Worm (Caenorhabditis elegans) whole organism, young adult: Measurements from ENCODE around the gene Y62E10A.6.

Source experiments
- F57C9.4 ChIP-seq: sonication (generic microtip); optimal IDR thresholded peaks from 2 replicates; lab custom pipeline; 2017; ENCODE audit warnings: mild to moderate bottlenecking, missing genetic modification characterization, missing compliant biosample characterization
- ama-1 ChIP-seq, 3 experiments: fragments of 150-350 bp in 1 of 3; sonication (generic microtip) in 2 of 3; optimal IDR thresholded peaks; 2 replicates each; lab custom pipeline; 2014 to 2018; ENCODE audit warnings: missing biosample characterization in 2 of 3, missing genetic modification characterization in 2 of 3, missing genetic modification reagents in 2 of 3
- athp-1 ChIP-seq: sonication (generic microtip); optimal IDR thresholded peaks from 2 replicates; lab custom pipeline; 2017; ENCODE audit warnings: mild to moderate bottlenecking, missing genetic modification characterization, missing compliant biosample characterization
- gei-17 ChIP-seq: fragments of 200-800 bp; sonication (Bioruptor generic); optimal IDR thresholded peaks from 2 replicates; lab custom pipeline; 2018; ENCODE audit warnings: mild to moderate bottlenecking, missing genetic modification characterization, missing compliant biosample characterization
- lin-35 ChIP-seq, 3 experiments: fragments of 150-350 bp in 2 of 3; sonication (generic microtip) in 1 of 3; optimal IDR thresholded peaks; 2 replicates each; lab custom pipeline; 2014 to 2018; ENCODE audit warnings: missing biosample characterization in 3 of 3, missing genetic modification characterization in 3 of 3, missing genetic modification reagents in 3 of 3
- lin-54 ChIP-seq: fragments of 200-800 bp; sonication (Bioruptor generic); optimal IDR thresholded peaks from 2 replicates; lab custom pipeline; 2018; ENCODE audit warnings: mild to moderate bottlenecking, missing genetic modification characterization, missing compliant biosample characterization
- mel-28 ChIP-seq: sonication (generic microtip); optimal IDR thresholded peaks from 2 replicates; lab custom pipeline; 2016; ENCODE audit warnings: borderline replicate concordance, mild to moderate bottlenecking, missing genetic modification characterization, missing compliant biosample characterization
- pha-4 ChIP-seq: fragments of 150-350 bp; sonication (generic microtip); optimal IDR thresholded peaks from 2 replicates; lab custom pipeline; 2014; ENCODE audit warnings: missing biosample characterization, missing genetic modification reagents, missing genetic modification characterization
- unc-130 ChIP-seq: sonication (generic microtip); optimal IDR thresholded peaks from 2 replicates; lab custom pipeline; 2016; ENCODE audit warnings: missing genetic modification reagents, missing genetic modification characterization, missing compliant biosample characterization
- unc-62 ChIP-seq: fragments of 150-350 bp; optimal IDR thresholded peaks from 2 replicates; lab custom pipeline; 2014; ENCODE audit warnings: missing biosample characterization, missing genetic modification reagents, missing genetic modification characterization

ce11 chrIV:13415739-13416271 lies 44.0 kb downstream of the Y62E10A.6 start, which contains the start of the genes pik-1 and aptf-2:
- TF ChIP-seq mel-28 (tag; lab: Kevin White, UChicago) (no peak), lin-54 (GFP tag; lab: Kevin White, UChicago) (peak; percentile 15), athp-1 (tag; lab: Kevin White, UChicago) (no peak), ama-1 (optimal IDR thresholded peaks at IDR 0.05; lab: Kevin White, UChicago) (no peak), ama-1 (GFP tag; optimal IDR thresholded peaks at IDR 0.05; lab: Kevin White, UChicago) (no peak), F57C9.4 (tag; lab: Kevin White, UChicago) (no peak), lin-35 (GFP tag; optimal IDR thresholded peaks at IDR 0.05; lab: Kevin White, UChicago) (peak in 1 of 3 experiments; percentile 3), unc-130 (GFP tag; lab: Kevin White, UChicago) (no peak), unc-62 (GFP tag; lab: Kevin White, UChicago) (no peak), gei-17 (no peak), pha-4 (tag; lab: Kevin White, UChicago) (no peak)
